Worm (Caenorhabditis elegans): ENCODE results near the gene ndus-8.

The ndus-8 gene

ce11 chrIII:7223029-7223428 is 11.0 kb downstream of the ndus-8 start, which contains the start of gene der-2:
der-2 (minus strand) TSS chrIII:7223129.
- TF ChIP-seq T23F11.4 (GFP tag; optimal IDR thresholded peaks at IDR 0.05), result no peak

- TF ChIP-seq fkh-10 (GFP tag; optimal IDR thresholded peaks at IDR 0.05) (no peak), ceh-22 (tag; optimal IDR thresholded peaks at IDR 0.05) (no peak), ttx-3 (tag; optimal IDR thresholded peaks at IDR 0.05) (no peak), ceh-19 (GFP tag; optimal IDR thresholded peaks at IDR 0.05) (no peak), gmeb-2 (tag; optimal IDR thresholded peaks at IDR 0.05) (no peak), syd-9 (tag; optimal IDR thresholded peaks at IDR 0.05) (no peak), eyg-1 (tag; optimal IDR thresholded peaks at IDR 0.05) (no peak), tbx-7 (tag; optimal IDR thresholded peaks at IDR 0.05) (no peak), sdc-2 (tag; optimal IDR thresholded peaks at IDR 0.05) (no peak), Y22D7AL.16 (tag; optimal IDR thresholded peaks at IDR 0.05) (no peak), fkh-6 (tag; optimal IDR thresholded peaks at IDR 0.05) (no peak), pag-3 (tag; optimal IDR thresholded peaks at IDR 0.05; ENCODE audit: borderline replicate concordance) (no peak), ceh-9 (tag; optimal IDR thresholded peaks at IDR 0.05) (no peak), nfya-1 (tag; optimal IDR thresholded peaks at IDR 0.05) (no peak), odd-2 (tag; optimal IDR thresholded peaks at IDR 0.05) (no peak), hlh-30 (tag; optimal IDR thresholded peaks at IDR 0.05; ENCODE audit: insufficient read depth) (no peak), rnt-1 (tag; optimal IDR thresholded peaks at IDR 0.05) (no peak), ztf-16 (tag; optimal IDR thresholded peaks at IDR 0.05) (no peak), pat-9 (tag; optimal IDR thresholded peaks at IDR 0.05) (no peak)
Observed at ce11 chrIII:7221103-7221502, 12.9 kb downstream of the ndus-8 start.

- TF ChIP-seq unc-55 (GFP tag; optimal IDR thresholded peaks at IDR 0.05), result peak; percentile 88
- TF ChIP-seq rnt-1 (tag; optimal IDR thresholded peaks at IDR 0.05), result peak; percentile 78
- peak; percentile 6 for TF ChIP-seq ceh-34 (tag; optimal IDR thresholded peaks at IDR 0.05)
- TF ChIP-seq nhr-232 (tag; optimal IDR thresholded peaks at IDR 0.05), result no peak
- peak; percentile 92 for TF ChIP-seq ceh-18 (tag; optimal IDR thresholded peaks at IDR 0.05)
- peak; percentile 46 for TF ChIP-seq nfya-1 (tag; optimal IDR thresholded peaks at IDR 0.05)
Observed at ce11 chrIII:7216924-7217521, 17.0 kb downstream of the ndus-8 start.

- TF ChIP-seq sox-4 (tag; optimal IDR thresholded peaks at IDR 0.05), result no peak
Observed at ce11 chrIII:7216226-7216625, 17.8 kb downstream of the ndus-8 start, which contains the start of gene R151.1. R151.1 (plus strand) TSS chrIII:7216526.

ce11 chrIII:7215532-7215931 is 18.5 kb downstream of the ndus-8 start:
- TF ChIP-seq ceh-34 (tag; optimal IDR thresholded peaks at IDR 0.05) (no peak), rnt-1 (tag; optimal IDR thresholded peaks at IDR 0.05) (peak; percentile 23), unc-86 (tag; optimal IDR thresholded peaks at IDR 0.05) (no peak), npax-4 (tag; optimal IDR thresholded peaks at IDR 0.05) (no peak)

ce11 chrIII:7212028-7212427 is 22.0 kb downstream of the ndus-8 start:
- no peak for TF ChIP-seq Y22D7AL.16 (tag; optimal IDR thresholded peaks at IDR 0.05)
- TF ChIP-seq fkh-10 (GFP tag; optimal IDR thresholded peaks at IDR 0.05), result no peak

- TF ChIP-seq rnt-1 (tag; optimal IDR thresholded peaks at IDR 0.05) (no peak), ama-1 (optimal IDR thresholded peaks at IDR 0.05) (no peak), ceh-34 (tag; optimal IDR thresholded peaks at IDR 0.05) (no peak)
Observed at ce11 chrIII:7210486-7210885, 23.5 kb downstream of the ndus-8 start.

- TF ChIP-seq K02D7.2 (tag; optimal IDR thresholded peaks at IDR 0.05) (no peak), odd-2 (tag; optimal IDR thresholded peaks at IDR 0.05) (no peak), hlh-8 (tag; optimal IDR thresholded peaks at IDR 0.05) (no peak), zip-5 (tag; optimal IDR thresholded peaks at IDR 0.05) (no peak), F13H6.1 (tag; optimal IDR thresholded peaks at IDR 0.05) (no peak), ceh-6 (GFP tag; optimal IDR thresholded peaks at IDR 0.05) (no peak), eyg-1 (tag; optimal IDR thresholded peaks at IDR 0.05) (no peak), ahr-1 (tag; optimal IDR thresholded peaks at IDR 0.05) (no peak), ceh-18 (tag; optimal IDR thresholded peaks at IDR 0.05) (no peak), gmeb-2 (tag; optimal IDR thresholded peaks at IDR 0.05) (no peak), syd-9 (tag; optimal IDR thresholded peaks at IDR 0.05) (no peak), pros-1 (tag; optimal IDR thresholded peaks at IDR 0.05) (no peak), T23F11.4 (GFP tag; optimal IDR thresholded peaks at IDR 0.05) (no peak), nhr-11 (tag; optimal IDR thresholded peaks at IDR 0.05) (no peak), ets-4 (tag; optimal IDR thresholded peaks at IDR 0.05) (no peak)
Observed at ce11 chrIII:7209721-7210120, 24.3 kb downstream of the ndus-8 start, which contains the start of gene R151.2. R151.2 (plus strand) TSS chrIII:7209967.

All from whole organism, late embryonic.